Worm (Caenorhabditis elegans): ENCODE results near the gene C25H3.1.

- TF ChIP-seq nhr-25 (tag; optimal IDR thresholded peaks at IDR 0.05) = no peak
- no peak for TF ChIP-seq ceh-82 (tag; optimal IDR thresholded peaks at IDR 0.05)
- no peak for TF ChIP-seq pqm-1 (tag; optimal IDR thresholded peaks at IDR 0.05)
- no peak for TF ChIP-seq fos-1 (tag; optimal IDR thresholded peaks at IDR 0.05)
- no peak for TF ChIP-seq aly-2 (tag; optimal IDR thresholded peaks at IDR 0.05)
- TF ChIP-seq nhr-43 (tag; optimal IDR thresholded peaks at IDR 0.05; ENCODE audit: poor library complexity, severe bottlenecking) = no peak
- TF ChIP-seq snpc-4 (tag; optimal IDR thresholded peaks at IDR 0.05) = no peak
- TF ChIP-seq daf-12 (tag; optimal IDR thresholded peaks at IDR 0.05) = no peak
- TF ChIP-seq lin-39 (tag; optimal IDR thresholded peaks at IDR 0.05) = no peak
- no peak for TF ChIP-seq ceh-16 (tag; optimal IDR thresholded peaks at IDR 0.05)
- TF ChIP-seq mdl-1 (tag; optimal IDR thresholded peaks at IDR 0.05) = no peak
- no peak for TF ChIP-seq egl-27 (tag; optimal IDR thresholded peaks at IDR 0.05)
- no peak for TF ChIP-seq ztf-11 (tag; optimal IDR thresholded peaks at IDR 0.05)
Measured at ce11 chrII:5659675-5660074, 39.2 kb upstream of the C25H3.1 start, which contains the start of gene fut-3.
